In genomic region chr2L:19441791-19442190, dm6 we compare ENCODE assay signal across 1 fruit fly cellular context.
TF ChIP-seq lines count a peak whose summit lies in the region.

Gene RanGAP (plus strand): TSS chr2L:19441959.

TF ChIP-seq in whole organism, prepupa, 60 proteins besides CTCF, POLR2A, EP300 and RAD21 (continued from another document):
- TF ChIP-seq lz (GFP tag; optimal IDR thresholded peaks at IDR 0.05; lab: Kevin White, UChicago) (no peak), CG10669 (GFP tag; optimal IDR thresholded peaks at IDR 0.05; lab: Kevin White, UChicago) (peak; percentile 9), spab (GFP tag; optimal IDR thresholded peaks at IDR 0.05; lab: Kevin White, UChicago) (no peak), CG8632 (GFP tag; optimal IDR thresholded peaks at IDR 0.05; lab: Kevin White, UChicago) (no peak), CG32006 (GFP tag; optimal IDR thresholded peaks at IDR 0.05; lab: Kevin White, UChicago) (peak; percentile 60), CG11762 (GFP tag; optimal IDR thresholded peaks at IDR 0.05; lab: Kevin White, UChicago; ENCODE audit: insufficient read depth) (no peak), CG11902 (GFP tag; optimal IDR thresholded peaks at IDR 0.05; lab: Kevin White, UChicago) (no peak), CG3919 (GFP tag; optimal IDR thresholded peaks at IDR 0.05; lab: Kevin White, UChicago) (no peak), salr (GFP tag; optimal IDR thresholded peaks at IDR 0.05; lab: Kevin White, UChicago) (peak in 1 of 2 experiments; percentile 1), CG8319 (GFP tag; optimal IDR thresholded peaks at IDR 0.05; lab: Kevin White, UChicago) (no peak), CG6163 (GFP tag; IDR thresholded peaks at IDR 0.05; lab: Robert Waterston, UW) (peak; percentile 40; the same call in 2 of the 3 replicates), ss (GFP tag; optimal IDR thresholded peaks at IDR 0.05; lab: Kevin White, UChicago) (no peak), CG15336 (GFP tag; IDR thresholded peaks at IDR 0.05; lab: Robert Waterston, UW) (no peak), OdsH (GFP tag; optimal IDR thresholded peaks at IDR 0.05; lab: Kevin White, UChicago) (peak; percentile 13), Ets21C (GFP tag; optimal IDR thresholded peaks at IDR 0.05; lab: Kevin White, UChicago) (no peak), CG8119 (GFP tag; IDR thresholded peaks at IDR 0.05; lab: Robert Waterston, UW) (no peak), Lpt (GFP tag; optimal IDR thresholded peaks at IDR 0.05; lab: Kevin White, UChicago) (no peak), CG6854 (GFP tag; optimal IDR thresholded peaks at IDR 0.05; lab: Kevin White, UChicago) (no peak), CG10631 (GFP tag; optimal IDR thresholded peaks at IDR 0.05; lab: Kevin White, UChicago) (no peak), Gug (GFP tag; IDR thresholded peaks at IDR 0.05; lab: Robert Waterston, UW) (no peak), fkh (GFP tag; optimal IDR thresholded peaks at IDR 0.05; lab: Kevin White, UChicago) (no peak), Eip78C (GFP tag; lab: Kevin White, UChicago) (peak; percentile 24), achi (GFP tag; optimal IDR thresholded peaks at IDR 0.05; lab: Kevin White, UChicago) (no peak)
